Worm (Caenorhabditis elegans) whole organism, L4 larva: Measurements from ENCODE around the gene srg-60.
A peak's percentile ranks its signal among the peaks of the same experiment; 100 is the strongest.

ENCODE experiments used
- F26F4.8 ChIP-seq: fragments of 200-800 bp; sonication (Bioruptor generic); conservative IDR thresholded peaks from 2 replicates; pipeline ENCODE4 v1.3.6; 2022; ENCODE audit warnings: missing genetic modification characterization, missing compliant biosample characterization
- F37D6.2 ChIP-seq: sonication (generic microtip); optimal IDR thresholded peaks from 2 replicates; lab custom pipeline; 2016; ENCODE audit warnings: mild to moderate bottlenecking, missing genetic modification characterization, missing compliant biosample characterization
- F44E2.7 ChIP-seq: fragments of 200-800 bp; sonication (Bioruptor generic); IDR thresholded peaks from 2 replicates; pipeline ENCODE4 v2.1.2; 2022; ENCODE audit warnings: missing genetic modification characterization, missing compliant biosample characterization
- R02D3.7 ChIP-seq: fragments of 150-350 bp; sonication (generic microtip); optimal IDR thresholded peaks from 3 replicates; lab custom pipeline; 2014; ENCODE audit warnings: missing biosample characterization, missing genetic modification characterization
- Y5F2A.4 ChIP-seq: fragments of 200-800 bp; sonication (Bioruptor generic); optimal IDR thresholded peaks from 2 replicates; lab custom pipeline; 2018; ENCODE audit warnings: mild to moderate bottlenecking, missing genetic modification characterization, missing compliant biosample characterization
- ZK546.5 ChIP-seq, 2 experiments: sonication (generic microtip); optimal IDR thresholded peaks; 2 replicates each; lab custom pipeline; 2017; ENCODE audit warnings: missing biosample characterization in 2 of 2, missing genetic modification characterization in 2 of 2
- arid-1 ChIP-seq: fragments of 200-800 bp; sonication (Bioruptor generic); conservative IDR thresholded peaks from 2 replicates; pipeline ENCODE4 v1.3.6; 2022; ENCODE audit warnings: missing genetic modification reagents, missing genetic modification characterization, missing compliant biosample characterization
- ceh-20 ChIP-seq: fragments of 200-800 bp; sonication (Bioruptor generic); IDR thresholded peaks from 2 replicates; pipeline ENCODE4 v1.3.6; 2022; ENCODE audit warnings: missing genetic modification reagents, missing genetic modification characterization, missing compliant biosample characterization
- ceh-62 ChIP-seq: sonication (generic microtip); optimal IDR thresholded peaks from 2 replicates; lab custom pipeline; 2017; ENCODE audit warnings: missing biosample characterization, missing genetic modification characterization
- ctbp-1 ChIP-seq: fragments of 200-800 bp; sonication (Bioruptor generic); IDR thresholded peaks from 2 replicates; pipeline ENCODE4 v1.3.6; 2022; ENCODE audit warnings: missing genetic modification reagents, missing genetic modification characterization, missing compliant biosample characterization
- daf-19 ChIP-seq: fragments of 200-800 bp; sonication (Bioruptor generic); conservative IDR thresholded peaks from 2 replicates; pipeline ENCODE4 v1.3.6; 2022; ENCODE audit warnings: missing genetic modification characterization, missing compliant biosample characterization
- dve-1 ChIP-seq: sonication (generic microtip); optimal IDR thresholded peaks from 2 replicates; lab custom pipeline; 2017; ENCODE audit warnings: antibody characterized with exemption, mild to moderate bottlenecking, missing genetic modification characterization, missing compliant biosample characterization; ENCODE audit not compliant: insufficient read depth
- egl-27 ChIP-seq: sonication (generic microtip); optimal IDR thresholded peaks from 3 replicates; lab custom pipeline; 2017; ENCODE audit warnings: missing biosample characterization, missing genetic modification reagents, missing genetic modification characterization
- egl-43 ChIP-seq: fragments of 200-800 bp; sonication (Bioruptor generic); IDR thresholded peaks from 2 replicates; pipeline ENCODE4 v1.3.6; 2022; ENCODE audit warnings: missing genetic modification reagents, missing genetic modification characterization, missing compliant biosample characterization
- hlh-11 ChIP-seq: fragments of 200-800 bp; sonication (Bioruptor generic); optimal IDR thresholded peaks from 2 replicates; lab custom pipeline; 2018; ENCODE audit warnings: mild to moderate bottlenecking, missing genetic modification characterization, missing compliant biosample characterization
- hlh-30 ChIP-seq: sonication (generic microtip); optimal IDR thresholded peaks from 2 replicates; lab custom pipeline; 2017; ENCODE audit warnings: antibody characterized with exemption, mild to moderate bottlenecking, missing genetic modification characterization, missing compliant biosample characterization; ENCODE audit not compliant: insufficient read depth
- jun-1 ChIP-seq: fragments of 150-350 bp; optimal IDR thresholded peaks from 2 replicates; lab custom pipeline; 2014; ENCODE audit warnings: missing biosample characterization, missing genetic modification reagents, missing genetic modification characterization
- lim-7 ChIP-seq: fragments of 200-800 bp; sonication (Bioruptor generic); IDR thresholded peaks from 2 replicates; pipeline ENCODE4 v1.3.6; 2022; ENCODE audit warnings: missing genetic modification characterization, missing compliant biosample characterization
- lin-1 ChIP-seq: fragments of 200-800 bp; sonication (Bioruptor generic); IDR thresholded peaks from 2 replicates; pipeline ENCODE4 v1.3.6; 2022; ENCODE audit warnings: missing genetic modification reagents, missing genetic modification characterization, missing compliant biosample characterization
- lin-29 ChIP-seq: fragments of 200-800 bp; sonication (Bioruptor generic); IDR thresholded peaks from 2 replicates; pipeline ENCODE4 v1.3.6; 2022; ENCODE audit warnings: missing genetic modification reagents, missing genetic modification characterization, missing compliant biosample characterization
- lir-3 ChIP-seq: sonication (generic microtip); optimal IDR thresholded peaks from 2 replicates; lab custom pipeline; 2016; ENCODE audit warnings: mild to moderate bottlenecking, missing genetic modification characterization, missing compliant biosample characterization
- madf-9 ChIP-seq: fragments of 200-800 bp; sonication (Bioruptor generic); conservative IDR thresholded peaks from 2 replicates; pipeline ENCODE4 v1.3.6; 2022; ENCODE audit warnings: missing genetic modification reagents, missing genetic modification characterization, missing compliant biosample characterization
- mdt-29 ChIP-seq: fragments of 200-800 bp; sonication (Bioruptor generic); IDR thresholded peaks from 2 replicates; pipeline ENCODE4 v1.3.6; 2022; ENCODE audit warnings: missing genetic modification reagents, missing genetic modification characterization, missing compliant biosample characterization
- nhr-10 ChIP-seq: fragments of 150-350 bp; optimal IDR thresholded peaks from 2 replicates; lab custom pipeline; 2014; ENCODE audit warnings: missing biosample characterization, missing genetic modification characterization
- nhr-102 ChIP-seq: sonication (generic microtip); optimal IDR thresholded peaks from 2 replicates; lab custom pipeline; 2016; ENCODE audit warnings: mild to moderate bottlenecking, missing genetic modification characterization, moderate library complexity, missing compliant biosample characterization
- nhr-11 ChIP-seq: fragments of 150-350 bp; optimal IDR thresholded peaks from 2 replicates; lab custom pipeline; 2014; ENCODE audit warnings: missing biosample characterization, missing genetic modification characterization
- nhr-28 ChIP-seq: fragments of 150-350 bp; optimal IDR thresholded peaks from 2 replicates; lab custom pipeline; 2014; ENCODE audit warnings: missing biosample characterization, missing genetic modification characterization
- nhr-41 ChIP-seq: fragments of 200-800 bp; sonication (Bioruptor generic); IDR thresholded peaks from 2 replicates; pipeline ENCODE4 v1.3.6; 2022; ENCODE audit warnings: missing genetic modification reagents, missing genetic modification characterization, missing compliant biosample characterization
- nhr-6 ChIP-seq: fragments of 150-350 bp; optimal IDR thresholded peaks from 2 replicates; lab custom pipeline; 2014; ENCODE audit warnings: missing biosample characterization, missing genetic modification characterization
- nhr-76 ChIP-seq: fragments of 150-350 bp; optimal IDR thresholded peaks from 2 replicates; lab custom pipeline; 2014; ENCODE audit warnings: missing biosample characterization, missing genetic modification characterization
- set-16 ChIP-seq: fragments of 200-800 bp; sonication (Bioruptor generic); IDR thresholded peaks from 2 replicates; pipeline ENCODE4 v1.3.6; 2022; ENCODE audit warnings: missing genetic modification reagents, missing genetic modification characterization, missing compliant biosample characterization
- skn-1 ChIP-seq: fragments of 150-350 bp; optimal IDR thresholded peaks from 2 replicates; lab custom pipeline; 2014; ENCODE audit warnings: missing biosample characterization, missing genetic modification characterization
- snpc-1.2 ChIP-seq: fragments of 200-800 bp; sonication (Bioruptor generic); IDR thresholded peaks from 2 replicates; pipeline ENCODE4 v1.3.6; 2022; ENCODE audit warnings: missing genetic modification reagents, missing genetic modification characterization, missing compliant biosample characterization
- spr-1 ChIP-seq: sonication (generic microtip); optimal IDR thresholded peaks from 2 replicates; lab custom pipeline; 2016; ENCODE audit warnings: mild to moderate bottlenecking, missing genetic modification characterization, missing compliant biosample characterization
- spr-3 ChIP-seq: fragments of 200-800 bp; sonication (Bioruptor generic); optimal IDR thresholded peaks from 2 replicates; lab custom pipeline; 2018; ENCODE audit warnings: mild to moderate bottlenecking, missing genetic modification characterization, missing compliant biosample characterization
- tag-97 ChIP-seq: fragments of 200-800 bp; sonication (Bioruptor generic); IDR thresholded peaks from 2 replicates; pipeline ENCODE4 v1.3.6; 2022; ENCODE audit warnings: missing genetic modification characterization, missing compliant biosample characterization
- unc-130 ChIP-seq: sonication (generic microtip); optimal IDR thresholded peaks from 2 replicates; lab custom pipeline; 2016; ENCODE audit warnings: missing genetic modification reagents, missing genetic modification characterization, missing compliant biosample characterization
- zip-2 ChIP-seq: fragments of 150-350 bp; optimal IDR thresholded peaks from 2 replicates; lab custom pipeline; 2014; ENCODE audit warnings: missing biosample characterization, missing genetic modification characterization

srg-60 gene

DNA sequence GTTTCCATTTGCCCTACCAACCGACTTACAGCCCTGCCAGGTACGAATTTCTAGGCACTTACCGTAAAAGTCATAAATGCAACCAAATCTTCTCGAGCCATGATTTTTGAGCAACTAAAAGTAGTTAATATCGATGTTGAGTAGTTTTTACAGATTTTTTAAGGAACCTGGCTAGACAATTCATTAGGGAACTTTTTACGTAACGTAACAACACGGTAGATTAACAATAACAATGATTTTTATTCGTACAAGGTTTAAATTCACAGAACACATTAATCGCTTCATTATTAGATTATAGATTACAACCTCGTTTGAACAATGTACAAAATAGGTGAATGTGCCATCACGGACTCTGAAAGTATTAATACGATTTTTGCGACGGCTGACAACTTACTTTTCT is 30.6 kb upstream of the srg-60 start, which contains the start of gene srx-26:
TSS of gene srx-26 (minus strand) at position 101 of the 400 bp plus-strand sequence.
- TF ChIP-seq lim-7 (GFP tag; lab: Robert Waterston, UW), result no peak
- no peak for TF ChIP-seq egl-27
- TF ChIP-seq nhr-102 (tag; lab: Kevin White, UChicago), result no peak
- no peak for TF ChIP-seq nhr-6 (tag; lab: Kevin White, UChicago)
- no peak for TF ChIP-seq ctbp-1 (GFP tag; lab: Robert Waterston, UW)
- TF ChIP-seq ceh-20, result no peak
- TF ChIP-seq spr-1 (tag; lab: Kevin White, UChicago), result no peak
- TF ChIP-seq F37D6.2 (tag; lab: Kevin White, UChicago), result no peak
- no peak for TF ChIP-seq nhr-28 (tag; lab: Kevin White, UChicago)
- TF ChIP-seq daf-19 (GFP tag; lab: Robert Waterston, UW), result no peak
- no peak for TF ChIP-seq hlh-11 (tag; lab: Kevin White, UChicago)
- no peak for TF ChIP-seq tag-97
- no peak for TF ChIP-seq nhr-76 (tag; lab: Kevin White, UChicago)
- no peak for TF ChIP-seq F26F4.8 (GFP tag; lab: Robert Waterston, UW)
- no peak for TF ChIP-seq ZK546.5 (tag; optimal IDR thresholded peaks at IDR 0.05; lab: Kevin White, UChicago)
- TF ChIP-seq jun-1, result no peak
- no peak for TF ChIP-seq nhr-10 (tag; lab: Kevin White, UChicago)
- TF ChIP-seq skn-1, result no peak

- TF ChIP-seq unc-130, result no peak
- TF ChIP-seq spr-3 (GFP tag; lab: Kevin White, UChicago), result no peak
- TF ChIP-seq nhr-102 (tag; lab: Kevin White, UChicago), result no peak
- TF ChIP-seq F44E2.7, result no peak
- TF ChIP-seq lir-3 (tag; lab: Kevin White, UChicago), result no peak
- no peak for TF ChIP-seq lin-29 (GFP tag; lab: Robert Waterston, UW)
- TF ChIP-seq ceh-62 (tag; lab: Kevin White, UChicago), result no peak
- TF ChIP-seq nhr-11 (tag; lab: Kevin White, UChicago), result no peak
- no peak for TF ChIP-seq lim-7 (GFP tag; lab: Robert Waterston, UW)
- no peak for TF ChIP-seq skn-1
Measured at ce11 chrV:2750006-2750405, 27.6 kb upstream of the srg-60 start, which contains the start of gene srx-24. TSS of gene srx-24 (minus strand) at chrV:2750106.

DNA sequence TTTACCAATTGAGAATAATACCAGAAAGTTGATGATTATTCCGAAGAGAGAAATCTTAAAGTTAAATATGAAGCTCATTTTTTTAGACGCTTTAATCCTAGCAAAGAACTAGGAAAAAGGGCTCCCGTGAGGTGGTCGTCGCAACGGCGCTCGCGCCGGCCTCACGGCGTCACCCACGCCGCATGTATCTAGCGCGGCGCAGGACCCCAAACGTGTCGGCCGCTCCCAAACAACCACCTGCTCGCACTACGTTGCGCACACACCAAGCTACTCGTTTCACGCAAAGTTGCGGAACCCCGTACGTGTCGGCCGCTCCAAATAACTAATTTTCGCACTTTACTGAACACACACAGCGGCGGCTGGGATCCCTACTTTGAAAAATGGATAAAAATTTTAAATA is 23.9 kb upstream of the srg-60 start:
- peak; percentile 85 for TF ChIP-seq set-16 (GFP tag; lab: Robert Waterston, UW)
- TF ChIP-seq arid-1 (GFP tag; lab: Robert Waterston, UW), result no peak
- TF ChIP-seq lin-1 (GFP tag; lab: Robert Waterston, UW), result no peak
- TF ChIP-seq, all 104 proteins: peak for 1

ce11 chrV:2742298-2742697 is 19.8 kb upstream of the srg-60 start, which contains the start of gene srg-62:
TSS of gene srg-62 (minus strand) at chrV:2742398.
- no peak for TF ChIP-seq Y5F2A.4 (GFP tag; lab: Kevin White, UChicago)
- no peak for TF ChIP-seq zip-2
- no peak for TF ChIP-seq nhr-41
- TF ChIP-seq egl-43 (GFP tag; lab: Robert Waterston, UW), result no peak
- no peak for TF ChIP-seq unc-130
- TF ChIP-seq arid-1 (GFP tag; lab: Robert Waterston, UW), result no peak
- no peak for TF ChIP-seq nhr-102 (tag; lab: Kevin White, UChicago)
- TF ChIP-seq mdt-29, result no peak
- TF ChIP-seq R02D3.7, result no peak
- TF ChIP-seq F44E2.7, result no peak
- TF ChIP-seq madf-9, result no peak
- TF ChIP-seq dve-1 (tag; lab: Kevin White, UChicago), result no peak
- no peak for TF ChIP-seq hlh-30 (tag; lab: Kevin White, UChicago)
- no peak for TF ChIP-seq snpc-1.2 (GFP tag; lab: Robert Waterston, UW)
